Fruit fly (Drosophila melanogaster) whole organism, embryonic: Measurements from ENCODE around the gene Pvf2.
A peak's percentile ranks its signal among the peaks of the same experiment; 100 is the strongest.

Experiments
- Abd-B ChIP-seq: fragments of 200-800 bp; sonication (Bioruptor generic); optimal IDR thresholded peaks from 2 replicates; lab custom pipeline; 2018; ENCODE audit warnings: missing biosample characterization, mild to moderate bottlenecking, missing genetic modification characterization, moderate library complexity
- Asciz ChIP-seq: fragments of 200-800 bp; sonication (Bioruptor generic); optimal IDR thresholded peaks from 2 replicates; lab custom pipeline; 2017; ENCODE audit warnings: missing biosample characterization, mild to moderate bottlenecking, missing genetic modification characterization, missing genetic modification reagents
- CG10274 ChIP-seq: fragments of 200-800 bp; sonication (Bioruptor generic); optimal IDR thresholded peaks from 3 replicates; lab custom pipeline; 2017; ENCODE audit warnings: missing biosample characterization, mild to moderate bottlenecking, missing genetic modification characterization
- CG10959 ChIP-seq: fragments of 200-800 bp; sonication (Bioruptor generic); IDR thresholded peaks from 2 replicates; pipeline ENCODE4 v1.3.6; 2022; ENCODE audit warnings: missing biosample characterization, missing genetic modification characterization
- CG11247 ChIP-seq: fragments of 200-800 bp; sonication (Bioruptor generic); IDR thresholded peaks from 2 replicates; pipeline ENCODE4 v1.3.6; 2022; ENCODE audit warnings: missing biosample characterization, missing genetic modification characterization
- CG12219 ChIP-seq: fragments of 200-800 bp; sonication (Bioruptor generic); optimal IDR thresholded peaks from 3 replicates; lab custom pipeline; 2018; ENCODE audit warnings: missing biosample characterization, mild to moderate bottlenecking, missing genetic modification characterization
- CG13287 ChIP-seq: fragments of 200-800 bp; sonication (Bioruptor generic); IDR thresholded peaks from 2 replicates; pipeline ENCODE4 v1.3.6; 2022; ENCODE audit warnings: missing biosample characterization, missing genetic modification characterization; ENCODE audit not compliant: partially characterized antibody
- CG15514 ChIP-seq: fragments of 200-800 bp; sonication (Bioruptor generic); optimal IDR thresholded peaks from 3 replicates; lab custom pipeline; 2017; ENCODE audit warnings: missing biosample characterization, missing genetic modification characterization, mild to moderate bottlenecking, moderate library complexity, missing genetic modification reagents
- CG15696 ChIP-seq: fragments of 200-800 bp; sonication (Bioruptor generic); optimal IDR thresholded peaks from 2 replicates; lab custom pipeline; 2019; ENCODE audit warnings: missing biosample characterization, mild to moderate bottlenecking, missing genetic modification characterization, moderate library complexity
- CG17829 ChIP-seq: fragments of 200-800 bp; optimal IDR thresholded peaks from 2 replicates; lab custom pipeline; 2019; ENCODE audit warnings: missing biosample characterization, mild to moderate bottlenecking, missing genetic modification characterization, moderate library complexity
- CG18619 ChIP-seq: fragments of 200-800 bp; sonication (Bioruptor generic); optimal IDR thresholded peaks from 3 replicates; lab custom pipeline; 2017; ENCODE audit warnings: missing biosample characterization, mild to moderate bottlenecking, missing genetic modification characterization
- CG2202 ChIP-seq: fragments of 200-800 bp; sonication (Bioruptor generic); optimal IDR thresholded peaks from 2 replicates; lab custom pipeline; 2018; ENCODE audit warnings: missing biosample characterization, mild to moderate bottlenecking, missing genetic modification characterization
- CG2889 ChIP-seq: fragments of 200-800 bp; sonication (Bioruptor generic); IDR thresholded peaks from 3 replicates; pipeline ENCODE4 v1.3.6; 2022; ENCODE audit warnings: missing biosample characterization, missing genetic modification characterization
- CG32532 ChIP-seq: fragments of 200-800 bp; sonication (Bioruptor generic); IDR thresholded peaks from 2 replicates; pipeline ENCODE4 v1.3.6; 2022; ENCODE audit warnings: missing biosample characterization, missing genetic modification characterization
- CG3726 ChIP-seq: fragments of 200-800 bp; sonication (Bioruptor generic); IDR thresholded peaks from 3 replicates; pipeline ENCODE4, ENCODE4 v1.3.6; 2022; ENCODE audit warnings: missing biosample characterization, missing genetic modification characterization
- CG3995 ChIP-seq: fragments of 200-800 bp; sonication (Bioruptor generic); optimal IDR thresholded peaks from 3 replicates; lab custom pipeline; 2016; ENCODE audit warnings: missing biosample characterization, missing genetic modification characterization
- CG4282 ChIP-seq: fragments of 200-800 bp; sonication (Bioruptor generic); optimal IDR thresholded peaks from 2 replicates; lab custom pipeline; 2016; ENCODE audit warnings: missing biosample characterization, missing genetic modification characterization
- CG6272 ChIP-seq: fragments of 200-800 bp; sonication (Bioruptor generic); IDR thresholded peaks from 2 replicates; pipeline ENCODE4 v1.3.6; 2022; ENCODE audit warnings: missing biosample characterization, missing genetic modification characterization
- CG6791 ChIP-seq: fragments of 200-800 bp; sonication (Bioruptor generic); IDR thresholded peaks from 3 replicates; pipeline ENCODE4 v1.3.6; 2022; ENCODE audit warnings: missing biosample characterization, missing genetic modification characterization; ENCODE audit not compliant: partially characterized antibody
- CG8281 ChIP-seq: fragments of 200-800 bp; sonication (Bioruptor generic); optimal IDR thresholded peaks from 2 replicates; lab custom pipeline; 2018; ENCODE audit warnings: missing biosample characterization, mild to moderate bottlenecking, missing genetic modification characterization, moderate library complexity
- CG8290 ChIP-seq, 3 experiments: fragments of 200-800 bp; sonication (Bioruptor generic); optimal IDR thresholded peaks; 2 replicates each; lab custom pipeline; 2016 to 2019; ENCODE audit warnings: missing biosample characterization in 3 of 3, missing genetic modification characterization in 3 of 3, mild to moderate bottlenecking in 2 of 3, moderate library complexity in 1 of 3
- CG9797 ChIP-seq: fragments of 200-800 bp; sonication (Bioruptor generic); optimal IDR thresholded peaks from 3 replicates; lab custom pipeline; 2018; ENCODE audit warnings: missing biosample characterization, mild to moderate bottlenecking, missing genetic modification characterization
- Chrac-16 ChIP-seq: fragments of 200-800 bp; sonication (Bioruptor generic); optimal IDR thresholded peaks from 3 replicates; lab custom pipeline; 2016; ENCODE audit warnings: missing biosample characterization, missing genetic modification characterization
- CrebB ChIP-seq: fragments of 200-800 bp; sonication (Bioruptor generic); optimal IDR thresholded peaks from 3 replicates; lab custom pipeline; 2018; ENCODE audit warnings: missing biosample characterization, mild to moderate bottlenecking, missing genetic modification characterization
- D19B ChIP-seq: fragments of 200-800 bp; sonication (Bioruptor generic); optimal IDR thresholded peaks from 2 replicates; lab custom pipeline; 2017; ENCODE audit warnings: missing biosample characterization, mild to moderate bottlenecking, missing genetic modification characterization
- Gug ChIP-seq: fragments of 200-800 bp; sonication (Bioruptor generic); IDR thresholded peaks from 4 replicates; pipeline ENCODE4 v1.3.6; 2022; ENCODE audit warnings: missing biosample characterization, missing genetic modification characterization
- MTF-1 ChIP-seq: fragments of 200-800 bp; sonication (Bioruptor generic); optimal IDR thresholded peaks from 2 replicates; lab custom pipeline; 2018; ENCODE audit warnings: missing biosample characterization, mild to moderate bottlenecking, missing genetic modification characterization, borderline replicate concordance
- Mad ChIP-seq: fragments of 200-800 bp; sonication (Bioruptor generic); optimal IDR thresholded peaks from 2 replicates; lab custom pipeline; 2016; ENCODE audit warnings: missing biosample characterization, missing genetic modification characterization
- Max ChIP-seq: fragments of 200-800 bp; sonication (Bioruptor generic); optimal IDR thresholded peaks from 2 replicates; lab custom pipeline; 2016; ENCODE audit warnings: missing biosample characterization, mild to moderate bottlenecking, missing genetic modification characterization
- NFAT ChIP-seq: fragments of 200-800 bp; sonication (Bioruptor generic); IDR thresholded peaks from 2 replicates; pipeline ENCODE4 v1.3.6; 2022; ENCODE audit warnings: missing biosample characterization, missing genetic modification characterization
- Nf-YA ChIP-seq: fragments of 200-800 bp; sonication (Bioruptor generic); IDR thresholded peaks from 2 replicates; pipeline ENCODE4 v1.3.6; 2022; ENCODE audit warnings: missing biosample characterization, missing genetic modification characterization
- Nf-YB ChIP-seq: fragments of 200-800 bp; sonication (Bioruptor generic); optimal IDR thresholded peaks from 3 replicates; lab custom pipeline; 2019; ENCODE audit warnings: missing biosample characterization, mild to moderate bottlenecking, missing genetic modification characterization, moderate library complexity
- Sox100B ChIP-seq: fragments of 200-800 bp; sonication (Bioruptor generic); optimal IDR thresholded peaks from 3 replicates; lab custom pipeline; 2018; ENCODE audit warnings: missing biosample characterization, mild to moderate bottlenecking, missing genetic modification characterization
- Sry-β ChIP-seq: fragments of 200-800 bp; sonication (Bioruptor generic); optimal IDR thresholded peaks from 2 replicates; lab custom pipeline; 2018; ENCODE audit warnings: missing biosample characterization, mild to moderate bottlenecking, missing genetic modification characterization, moderate library complexity
- br ChIP-seq: fragments of >200 bp; optimal IDR thresholded peaks from 2 replicates; lab custom pipeline; 2017
- cas ChIP-seq: fragments of 200-800 bp; sonication (Bioruptor generic); IDR thresholded peaks from 2 replicates; pipeline ENCODE4 v1.3.6; 2022; ENCODE audit warnings: missing biosample characterization, missing genetic modification characterization
- corto ChIP-seq: fragments of 200-800 bp; sonication (Bioruptor generic); optimal IDR thresholded peaks from 2 replicates; lab custom pipeline; 2016; ENCODE audit warnings: missing biosample characterization, mild to moderate bottlenecking, missing genetic modification characterization, moderate library complexity
- crp ChIP-seq, 2 experiments: fragments of 200-800 bp; sonication (Bioruptor generic); optimal IDR thresholded peaks; 2 replicates in 1 of 2; 3 replicates in 1 of 2; lab custom pipeline; 2017; ENCODE audit warnings: missing biosample characterization in 2 of 2, missing genetic modification characterization in 2 of 2, mild to moderate bottlenecking in 1 of 2, moderate library complexity in 1 of 2
- dmrt11E ChIP-seq: fragments of 200-800 bp; sonication (Bioruptor generic); optimal IDR thresholded peaks from 3 replicates; lab custom pipeline; 2018; ENCODE audit warnings: missing biosample characterization, mild to moderate bottlenecking, missing genetic modification characterization, moderate library complexity
- esg ChIP-seq: fragments of 200-800 bp; sonication (Bioruptor generic); conservative IDR thresholded peaks from 2 replicates; pipeline ENCODE4 v1.3.6; 2022; ENCODE audit warnings: missing biosample characterization, missing genetic modification characterization
- fru ChIP-seq: fragments of >200 bp; optimal IDR thresholded peaks from 2 replicates; lab custom pipeline; 2017
- gsb ChIP-seq: fragments of 200-800 bp; sonication (Bioruptor generic); IDR thresholded peaks from 2 replicates; pipeline ENCODE4 v1.3.6; 2022; ENCODE audit warnings: missing biosample characterization, missing genetic modification characterization
- kay ChIP-seq: fragments of 200-800 bp; sonication (Bioruptor generic); optimal IDR thresholded peaks from 2 replicates; lab custom pipeline; 2016; ENCODE audit warnings: missing biosample characterization, missing genetic modification characterization
- lab ChIP-seq: fragments of 200-800 bp; sonication (Bioruptor generic); optimal IDR thresholded peaks from 3 replicates; lab custom pipeline; 2017; ENCODE audit warnings: missing biosample characterization, missing genetic modification characterization, mild to moderate bottlenecking, moderate library complexity, missing genetic modification reagents
- nom ChIP-seq: fragments of 200-800 bp; sonication (Bioruptor generic); optimal IDR thresholded peaks from 2 replicates; lab custom pipeline; 2017; ENCODE audit warnings: missing biosample characterization, missing genetic modification characterization, mild to moderate bottlenecking, moderate library complexity, missing genetic modification reagents
- phol ChIP-seq: fragments of 200-800 bp; sonication (Bioruptor generic); optimal IDR thresholded peaks from 3 replicates; lab custom pipeline; 2018; ENCODE audit warnings: missing biosample characterization, mild to moderate bottlenecking, missing genetic modification characterization, moderate library complexity
- rib ChIP-seq: fragments of 200-800 bp; sonication (Bioruptor generic); IDR thresholded peaks from 2 replicates; pipeline ENCODE4 v1.3.6; 2022; ENCODE audit warnings: missing biosample characterization, missing genetic modification characterization
- stwl ChIP-seq: fragments of 200-800 bp; sonication (Bioruptor generic); optimal IDR thresholded peaks from 3 replicates; lab custom pipeline; 2018; ENCODE audit warnings: missing biosample characterization, mild to moderate bottlenecking, missing genetic modification characterization, moderate library complexity

Pvf2 gene

DNA sequence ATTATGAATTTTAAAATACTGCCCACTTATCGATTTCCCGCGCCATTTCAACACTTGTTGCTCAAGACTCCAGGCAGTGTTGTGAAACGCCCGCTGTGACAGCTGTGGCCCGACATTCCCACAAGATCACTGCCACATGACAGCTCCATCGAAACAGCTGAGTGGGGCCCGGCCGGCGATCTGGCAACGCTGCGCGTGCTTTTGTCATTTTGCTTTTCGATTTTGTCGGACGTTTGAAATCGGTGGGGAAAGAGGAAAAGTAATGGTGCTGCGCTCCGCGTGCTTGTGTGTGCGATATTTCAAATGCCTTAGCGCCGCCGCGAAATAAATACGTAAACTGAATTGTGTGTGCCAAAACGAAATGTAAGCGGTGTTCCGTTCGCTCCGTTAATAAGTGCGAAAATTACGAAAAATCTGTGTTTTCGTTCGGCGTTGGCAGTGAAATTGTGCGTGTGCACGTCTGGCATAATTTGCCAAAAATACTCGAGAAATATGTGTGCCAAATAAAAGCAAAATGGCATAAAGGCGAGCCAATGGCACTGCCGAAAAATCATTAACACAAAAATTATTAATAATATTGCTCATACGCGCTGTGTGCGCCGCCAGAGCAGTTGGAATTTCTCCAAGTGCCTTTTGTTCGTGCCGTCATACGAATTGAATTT, 42.2 kb downstream of the Pvf2 start:
- peak; percentile 44; the same call in 1 of the 2 replicates for TF ChIP-seq Nf-YA
- peak; percentile 26; the same call in 1 of the 2 replicates for TF ChIP-seq gsb (GFP tag; lab: Robert Waterston, UW)
- peak; percentile 21 for TF ChIP-seq phol (tag; lab: Kevin White, UChicago)
- peak; percentile 70 for TF ChIP-seq CrebB (tag; lab: Kevin White, UChicago)
- TF ChIP-seq CG3995 (GFP tag; lab: Kevin White, UChicago): peak; percentile 9
- TF ChIP-seq CG8281 (tag; lab: Kevin White, UChicago): no peak
- peak; percentile 54 for TF ChIP-seq CG32532 (GFP tag; lab: Robert Waterston, UW)
- TF ChIP-seq Sry-β: peak; percentile 22
- no peak for TF ChIP-seq CG4282 (GFP tag; lab: Kevin White, UChicago)
- TF ChIP-seq br (lab: Kevin White, UChicago): no peak
- TF ChIP-seq fru (lab: Kevin White, UChicago): no peak
- TF ChIP-seq CG6272 (GFP tag; lab: Robert Waterston, UW): peak; percentile 15; the same call in 1 of the 2 replicates
- peak; percentile 99 to 100 for TF ChIP-seq crp (GFP tag; optimal IDR thresholded peaks at IDR 0.05; lab: Kevin White, UChicago)
- TF ChIP-seq Gug (GFP tag; lab: Robert Waterston, UW): peak; percentile 59; the same call in 3 of the 4 replicates
- peak; percentile 83 for TF ChIP-seq lab
- TF ChIP-seq CG10959 (GFP tag; lab: Robert Waterston, UW): no peak
- TF ChIP-seq Nf-YB (GFP tag; lab: Kevin White, UChicago): peak; percentile 27
- peak; percentile 81 for TF ChIP-seq CG6791 (GFP tag; lab: Robert Waterston, UW)
- TF ChIP-seq Max (GFP tag; lab: Kevin White, UChicago): peak; percentile 36
- 0 out of 2 replicates have a peak, but pooled peaks have one; percentile 51 for TF ChIP-seq cas (GFP tag; lab: Robert Waterston, UW)
- peak; percentile 34 for TF ChIP-seq CG10274
- TF ChIP-seq CG13287 (GFP tag; lab: Robert Waterston, UW): peak; percentile 85
- TF ChIP-seq CG8290 (GFP tag; optimal IDR thresholded peaks at IDR 0.05; lab: Kevin White, UChicago): peak; percentile 1
- TF ChIP-seq CG8290 (tag; optimal IDR thresholded peaks at IDR 0.05; lab: Kevin White, UChicago): peak in 1 of 2 experiments; percentile 89
- TF ChIP-seq CG17829 (tag; lab: Kevin White, UChicago): peak; percentile 41
- peak; percentile 43 for TF ChIP-seq CG12219
- peak; percentile 30; the same call in 1 of the 2 replicates for TF ChIP-seq esg (GFP tag; lab: Robert Waterston, UW)
- TF ChIP-seq dmrt11E (tag; lab: Kevin White, UChicago): no peak
- TF ChIP-seq CG9797 (GFP tag; lab: Kevin White, UChicago): peak; percentile 13
- peak; percentile 59; the same call in 1 of the 2 replicates for TF ChIP-seq CG11247 (GFP tag; lab: Robert Waterston, UW)
- TF ChIP-seq MTF-1 (GFP tag; lab: Kevin White, UChicago): peak; percentile 49
- peak; percentile 86 for TF ChIP-seq CG15514 (GFP tag; lab: Kevin White, UChicago)
- peak; percentile 47; the same call in 1 of the 2 replicates for TF ChIP-seq rib (GFP tag; lab: Robert Waterston, UW)
- peak; percentile 59 for TF ChIP-seq Mad (GFP tag; lab: Kevin White, UChicago)
- peak; percentile 11 for TF ChIP-seq CG2202 (tag; lab: Kevin White, UChicago)
- TF ChIP-seq NFAT (GFP tag; lab: Robert Waterston, UW): peak; percentile 60
- TF ChIP-seq Chrac-16 (GFP tag; lab: Kevin White, UChicago): no peak
- no peak for TF ChIP-seq kay (GFP tag; lab: Kevin White, UChicago)
- peak; percentile 62; the same call in 1 of the 3 replicates for TF ChIP-seq CG2889 (GFP tag; lab: Robert Waterston, UW)
- TF ChIP-seq nom: peak; percentile 31
- TF ChIP-seq Asciz (GFP tag; lab: Kevin White, UChicago): peak; percentile 22
- 0 out of 3 replicates have a peak, but pooled peaks have one; percentile 52 for TF ChIP-seq CG3726 (GFP tag; lab: Robert Waterston, UW)
- TF ChIP-seq D19B: no peak
- no peak for TF ChIP-seq CG15696
- peak; percentile 20 for TF ChIP-seq CG18619 (GFP tag; lab: Kevin White, UChicago)
- peak; percentile 86 for TF ChIP-seq stwl (tag; lab: Kevin White, UChicago)
- no peak for TF ChIP-seq Abd-B
- TF ChIP-seq Sox100B (GFP tag; lab: Kevin White, UChicago): peak; percentile 33
- TF ChIP-seq corto: no peak
